Fruit fly (Drosophila melanogaster): ENCODE data around the gene CG15599.
A peak's percentile ranks its signal among the peaks of the same experiment; 100 is the strongest.

CG15599 gene

dm6 chrX:15639017-15639416 is 49.6 kb downstream of the CG15599 start (continued):
- TF ChIP-seq CG32006 (GFP tag; optimal IDR thresholded peaks at IDR 0.05) (peak; percentile 78), CG6808 (GFP tag; optimal IDR thresholded peaks at IDR 0.05) (peak; percentile 42), CG11762 (GFP tag; optimal IDR thresholded peaks at IDR 0.05; ENCODE audit: insufficient read depth) (peak; percentile 35), topi (GFP tag; optimal IDR thresholded peaks at IDR 0.05) (no peak), CG11294 (GFP tag; IDR thresholded peaks at IDR 0.05) (0 out of 2 replicates have a peak, but pooled peaks have one; percentile 39), CG6854 (GFP tag; optimal IDR thresholded peaks at IDR 0.05) (no peak), cyc (GFP tag; optimal IDR thresholded peaks at IDR 0.05) (no peak), CG15336 (GFP tag; IDR thresholded peaks at IDR 0.05) (peak; percentile 61), Hr4 (GFP tag; optimal IDR thresholded peaks at IDR 0.05) (peak; percentile 64), Hr38 (GFP tag; optimal IDR thresholded peaks at IDR 0.05) (no peak), lz (GFP tag; optimal IDR thresholded peaks at IDR 0.05) (no peak), CG3919 (GFP tag; optimal IDR thresholded peaks at IDR 0.05) (peak; percentile 62), fd85E (GFP tag; optimal IDR thresholded peaks at IDR 0.05) (no peak), CG10669 (GFP tag; optimal IDR thresholded peaks at IDR 0.05) (peak; percentile 5), ss (GFP tag; optimal IDR thresholded peaks at IDR 0.05) (no peak), vri (GFP tag; optimal IDR thresholded peaks at IDR 0.05) (no peak), Smox (GFP tag; optimal IDR thresholded peaks at IDR 0.05) (no peak), spab (GFP tag; optimal IDR thresholded peaks at IDR 0.05) (peak; percentile 27), acj6 (GFP tag; optimal IDR thresholded peaks at IDR 0.05) (peak; percentile 29)

Measured in whole organism, prepupa.